Worm (Caenorhabditis elegans) whole organism, mixed stage, embryonic: ENCODE results near the gene dct-14.

Experiments
- M03D4.4 ChIP-seq: sonication (generic microtip); optimal IDR thresholded peaks from 2 replicates; lab custom pipeline; 2017; ENCODE audit warnings: mild to moderate bottlenecking, missing genetic modification characterization, missing compliant biosample characterization
- bed-3 ChIP-seq: fragments of 200-800 bp; sonication (Bioruptor generic); optimal IDR thresholded peaks from 3 replicates; lab custom pipeline; 2018; ENCODE audit warnings: mild to moderate bottlenecking, missing genetic modification characterization, moderate library complexity, missing compliant biosample characterization
- blmp-1 ChIP-seq: fragments of 150-350 bp; optimal IDR thresholded peaks from 2 replicates; lab custom pipeline; 2014; ENCODE audit warnings: missing biosample characterization, missing genetic modification characterization
- ceh-39 ChIP-seq: fragments of 150-350 bp; optimal IDR thresholded peaks from 2 replicates; lab custom pipeline; 2014; ENCODE audit warnings: missing biosample characterization, missing genetic modification characterization
- ceh-43 ChIP-seq: fragments of 200-800 bp; sonication (Bioruptor generic); optimal IDR thresholded peaks from 2 replicates; lab custom pipeline; 2018; ENCODE audit warnings: mild to moderate bottlenecking, missing genetic modification characterization, moderate library complexity, missing compliant biosample characterization
- ceh-83 ChIP-seq: fragments of 200-800 bp; sonication (Bioruptor generic); optimal IDR thresholded peaks from 2 replicates; lab custom pipeline; 2018; ENCODE audit warnings: mild to moderate bottlenecking, missing genetic modification characterization, missing compliant biosample characterization
- ces-1 ChIP-seq: fragments of 150-350 bp; optimal IDR thresholded peaks from 2 replicates; lab custom pipeline; 2014; ENCODE audit warnings: missing biosample characterization, missing genetic modification reagents, missing genetic modification characterization
- cnd-1 ChIP-seq: fragments of 200-800 bp; sonication (Bioruptor generic); optimal IDR thresholded peaks from 2 replicates; lab custom pipeline; 2018; ENCODE audit warnings: mild to moderate bottlenecking, missing genetic modification characterization, missing compliant biosample characterization
- drap-1 ChIP-seq: fragments of 200-800 bp; sonication (Bioruptor generic); optimal IDR thresholded peaks from 3 replicates; lab custom pipeline; 2018; ENCODE audit warnings: mild to moderate bottlenecking, missing genetic modification characterization, missing compliant biosample characterization
- elt-1 ChIP-seq: sonication (generic microtip); optimal IDR thresholded peaks from 2 replicates; lab custom pipeline; 2017; ENCODE audit warnings: missing genetic modification characterization, mild to moderate bottlenecking, missing compliant biosample characterization, antibody characterized with exemption, moderate library complexity, borderline replicate concordance; ENCODE audit not compliant: insufficient read depth
- flh-1 ChIP-seq: fragments of 200-800 bp; sonication (Bioruptor generic); optimal IDR thresholded peaks from 2 replicates; lab custom pipeline; 2018; ENCODE audit warnings: mild to moderate bottlenecking, missing genetic modification characterization, moderate library complexity, missing compliant biosample characterization
- ham-2 ChIP-seq: fragments of 200-800 bp; sonication (Bioruptor generic); optimal IDR thresholded peaks from 2 replicates; lab custom pipeline; 2018; ENCODE audit warnings: mild to moderate bottlenecking, missing genetic modification characterization, missing compliant biosample characterization
- hlh-1 ChIP-seq: fragments of 150-350 bp; optimal IDR thresholded peaks from 2 replicates; lab custom pipeline; 2014; ENCODE audit warnings: missing biosample characterization, missing genetic modification reagents, missing genetic modification characterization
- lin-13 ChIP-seq: fragments of 150-350 bp; optimal IDR thresholded peaks from 2 replicates; lab custom pipeline; 2014; ENCODE audit warnings: missing biosample characterization, missing genetic modification characterization
- lin-32 ChIP-seq: fragments of 200-800 bp; sonication (Bioruptor generic); optimal IDR thresholded peaks from 2 replicates; lab custom pipeline; 2018; ENCODE audit warnings: mild to moderate bottlenecking, missing genetic modification characterization, missing compliant biosample characterization
- lsy-2 ChIP-seq: fragments of 150-350 bp; optimal IDR thresholded peaks from 2 replicates; lab custom pipeline; 2014; ENCODE audit warnings: missing biosample characterization, missing genetic modification characterization
- mab-5 ChIP-seq: fragments of 150-350 bp; optimal IDR thresholded peaks from 2 replicates; lab custom pipeline; 2014; ENCODE audit warnings: missing biosample characterization, missing genetic modification characterization
- mep-1 ChIP-seq: fragments of 150-350 bp; optimal IDR thresholded peaks from 2 replicates; lab custom pipeline; 2017; ENCODE audit warnings: missing biosample characterization, missing genetic modification reagents, missing genetic modification characterization, inconsistent platforms
- nhr-12 ChIP-seq: fragments of 150-350 bp; optimal IDR thresholded peaks from 2 replicates; lab custom pipeline; 2014; ENCODE audit warnings: missing biosample characterization, missing genetic modification characterization
- nhr-2 ChIP-seq: fragments of 150-350 bp; optimal IDR thresholded peaks from 2 replicates; lab custom pipeline; 2014; ENCODE audit warnings: missing biosample characterization, missing genetic modification characterization
- nhr-237 ChIP-seq: fragments of 150-350 bp; optimal IDR thresholded peaks from 2 replicates; lab custom pipeline; 2014; ENCODE audit warnings: missing biosample characterization, missing genetic modification characterization
- nhr-28 ChIP-seq: fragments of 150-350 bp; optimal IDR thresholded peaks from 2 replicates; lab custom pipeline; 2014; ENCODE audit warnings: missing biosample characterization, missing genetic modification characterization
- nhr-76 ChIP-seq: sonication (generic microtip); optimal IDR thresholded peaks from 2 replicates; lab custom pipeline; 2017; ENCODE audit warnings: missing biosample characterization, missing genetic modification characterization
- pha-4 ChIP-seq: fragments of 150-350 bp; optimal IDR thresholded peaks from 2 replicates; lab custom pipeline; 2018; ENCODE audit warnings: missing biosample characterization, missing genetic modification reagents, missing genetic modification characterization
- sem-2 ChIP-seq: fragments of 200-800 bp; sonication (Bioruptor generic); optimal IDR thresholded peaks from 2 replicates; lab custom pipeline; 2018; ENCODE audit warnings: mild to moderate bottlenecking, missing genetic modification characterization, missing compliant biosample characterization
- snpc-4 ChIP-seq: fragments of 150-350 bp; optimal IDR thresholded peaks from 2 replicates; lab custom pipeline; 2014; ENCODE audit warnings: missing biosample characterization, missing genetic modification characterization
- sptf-1 ChIP-seq: sonication (generic microtip); optimal IDR thresholded peaks from 2 replicates; lab custom pipeline; 2017; ENCODE audit warnings: mild to moderate bottlenecking, missing genetic modification characterization, moderate library complexity, missing compliant biosample characterization
- tbx-8 ChIP-seq: fragments of 200-800 bp; sonication (Bioruptor generic); optimal IDR thresholded peaks from 2 replicates; lab custom pipeline; 2018; ENCODE audit warnings: mild to moderate bottlenecking, missing genetic modification characterization, moderate library complexity, missing compliant biosample characterization
- unc-120 ChIP-seq: sonication (generic microtip); optimal IDR thresholded peaks from 2 replicates; lab custom pipeline; 2017; ENCODE audit warnings: missing genetic modification characterization, missing compliant biosample characterization; ENCODE audit not compliant: poor library complexity, severe bottlenecking
- unc-39 ChIP-seq: fragments of 150-350 bp; optimal IDR thresholded peaks from 2 replicates; lab custom pipeline; 2014; ENCODE audit warnings: missing biosample characterization, missing genetic modification characterization
- unc-62 ChIP-seq: fragments of 150-350 bp; optimal IDR thresholded peaks from 2 replicates; lab custom pipeline; 2014; ENCODE audit warnings: missing biosample characterization, missing genetic modification reagents, missing genetic modification characterization

Gene dct-14

ce11 chrV:20492385-20492784 lies 7.9 kb downstream of the dct-14 start, which contains the start of gene srbc-79:
TSS of gene srbc-79 (minus strand) at chrV:20492485.
- TF ChIP-seq unc-62 (no peak), ceh-83 (no peak), unc-120 (tag; lab: Kevin White, UChicago) (no peak), sem-2 (no peak), nhr-76 (tag; lab: Kevin White, UChicago) (no peak), ceh-43 (no peak), ham-2 (GFP tag; lab: Kevin White, UChicago) (no peak), nhr-12 (tag; lab: Kevin White, UChicago) (no peak), flh-1 (GFP tag; lab: Kevin White, UChicago) (no peak), lin-32 (GFP tag; lab: Kevin White, UChicago) (no peak), nhr-28 (tag; lab: Kevin White, UChicago) (no peak), lsy-2 (tag; lab: Kevin White, UChicago) (no peak), pha-4 (no peak), unc-39 (tag; lab: Kevin White, UChicago) (no peak), blmp-1 (no peak), mab-5 (tag; lab: Kevin White, UChicago) (no peak), tbx-8 (GFP tag; lab: Kevin White, UChicago) (no peak), snpc-4 (tag; lab: Kevin White, UChicago) (no peak)

ce11 chrV:20489102-20489501 lies 11.2 kb downstream of the dct-14 start, which contains the start of gene srbc-78:
TSS of gene srbc-78 (minus strand) at chrV:20489202.
- TF ChIP-seq elt-1 (tag; lab: Kevin White, UChicago): no peak

- TF ChIP-seq sptf-1 (no peak), flh-1 (GFP tag; lab: Kevin White, UChicago) (no peak), mep-1 (tag; lab: Kevin White, UChicago) (no peak), nhr-237 (tag; lab: Kevin White, UChicago) (no peak), unc-39 (tag; lab: Kevin White, UChicago) (no peak), tbx-8 (GFP tag; lab: Kevin White, UChicago) (no peak), elt-1 (tag; lab: Kevin White, UChicago) (no peak), lsy-2 (tag; lab: Kevin White, UChicago) (no peak), hlh-1 (peak; percentile 7), unc-120 (tag; lab: Kevin White, UChicago) (peak; percentile 7), lin-13 (tag; lab: Kevin White, UChicago) (no peak), ces-1 (GFP tag; lab: Kevin White, UChicago) (peak; percentile 34), ceh-39 (tag; lab: Kevin White, UChicago) (no peak), blmp-1 (no peak), ham-2 (GFP tag; lab: Kevin White, UChicago) (no peak), nhr-2 (tag; lab: Kevin White, UChicago) (no peak), mab-5 (tag; lab: Kevin White, UChicago) (no peak), nhr-28 (tag; lab: Kevin White, UChicago) (no peak), cnd-1 (no peak), M03D4.4 (tag; lab: Kevin White, UChicago) (no peak), nhr-76 (tag; lab: Kevin White, UChicago) (no peak), ceh-83 (no peak), nhr-12 (tag; lab: Kevin White, UChicago) (no peak), drap-1 (no peak), snpc-4 (tag; lab: Kevin White, UChicago) (no peak)
Observed at ce11 chrV:20486549-20486948, 13.8 kb downstream of the dct-14 start.

ce11 chrV:20485285-20485684 lies 15.0 kb downstream of the dct-14 start, which contains the start of gene dhcr-7:
TSS of gene dhcr-7 (minus strand) at chrV:20485385.
- no peak for TF ChIP-seq lin-13 (tag; lab: Kevin White, UChicago)
- TF ChIP-seq cnd-1: no peak
- TF ChIP-seq nhr-12 (tag; lab: Kevin White, UChicago): no peak
- no peak for TF ChIP-seq unc-39 (tag; lab: Kevin White, UChicago)

- no peak for TF ChIP-seq unc-120 (tag; lab: Kevin White, UChicago)
- no peak for TF ChIP-seq blmp-1
- TF ChIP-seq nhr-237 (tag; lab: Kevin White, UChicago): no peak
- TF ChIP-seq pha-4: no peak
- no peak for TF ChIP-seq cnd-1
- no peak for TF ChIP-seq ces-1 (GFP tag; lab: Kevin White, UChicago)
- no peak for TF ChIP-seq lin-13 (tag; lab: Kevin White, UChicago)
- TF ChIP-seq M03D4.4 (tag; lab: Kevin White, UChicago): no peak
- TF ChIP-seq elt-1 (tag; lab: Kevin White, UChicago): no peak
- TF ChIP-seq bed-3 (GFP tag; lab: Kevin White, UChicago): no peak
- TF ChIP-seq ham-2 (GFP tag; lab: Kevin White, UChicago): no peak
- TF ChIP-seq ceh-39 (tag; lab: Kevin White, UChicago): no peak
- no peak for TF ChIP-seq ceh-83
- TF ChIP-seq tbx-8 (GFP tag; lab: Kevin White, UChicago): no peak
Observed at ce11 chrV:20480790-20481189, 19.5 kb downstream of the dct-14 start.
